Fruit fly (Drosophila melanogaster) whole organism, embryonic: Measurements from ENCODE around the gene CG7860.

Experiments used
- C15 ChIP-seq: fragments of 200-800 bp; sonication (Bioruptor generic); IDR thresholded peaks from 3 replicates; pipeline ENCODE4 v1.3.6; 2022; ENCODE audit warnings: missing biosample characterization, missing genetic modification characterization
- CG10147 ChIP-seq: fragments of 200-800 bp; sonication (Bioruptor generic); optimal IDR thresholded peaks from 2 replicates; lab custom pipeline; 2019; ENCODE audit warnings: missing biosample characterization, mild to moderate bottlenecking, missing genetic modification characterization, moderate library complexity
- CG11085 ChIP-seq: fragments of 200-800 bp; sonication (Bioruptor generic); IDR thresholded peaks from 2 replicates; pipeline ENCODE4 v1.3.6; 2022; ENCODE audit warnings: missing biosample characterization, missing genetic modification characterization
- CG12219 ChIP-seq: fragments of 200-800 bp; sonication (Bioruptor generic); optimal IDR thresholded peaks from 3 replicates; lab custom pipeline; 2018; ENCODE audit warnings: missing biosample characterization, mild to moderate bottlenecking, missing genetic modification characterization
- CG12299 ChIP-seq: fragments of 200-800 bp; sonication (Bioruptor generic); optimal IDR thresholded peaks from 2 replicates; lab custom pipeline; 2018; ENCODE audit warnings: missing biosample characterization, mild to moderate bottlenecking, missing genetic modification characterization
- CG12391 ChIP-seq: fragments of 200-800 bp; sonication (Bioruptor generic); optimal IDR thresholded peaks from 3 replicates; lab custom pipeline; 2018; ENCODE audit warnings: missing biosample characterization, mild to moderate bottlenecking, missing genetic modification characterization, moderate library complexity
- CG14860 ChIP-seq: fragments of 200-800 bp; sonication (Bioruptor generic); IDR thresholded peaks from 3 replicates; pipeline ENCODE4 v1.3.6; 2022; ENCODE audit warnings: missing biosample characterization, missing genetic modification characterization; ENCODE audit not compliant: partially characterized antibody
- CG15479 ChIP-seq: fragments of 200-800 bp; sonication (Bioruptor generic); optimal IDR thresholded peaks from 3 replicates; lab custom pipeline; 2019; ENCODE audit warnings: missing biosample characterization, mild to moderate bottlenecking, missing genetic modification characterization, moderate library complexity
- CG16813 ChIP-seq: fragments of 200-800 bp; sonication (Bioruptor generic); IDR thresholded peaks from 3 replicates; pipeline ENCODE4 v1.3.6; 2022; ENCODE audit warnings: missing biosample characterization, missing genetic modification characterization; ENCODE audit not compliant: partially characterized antibody
- CG16863 ChIP-seq: fragments of 200-800 bp; sonication (Bioruptor generic); optimal IDR thresholded peaks from 3 replicates; lab custom pipeline; 2016; ENCODE audit warnings: missing biosample characterization, missing genetic modification characterization
- CG17385 ChIP-seq: fragments of 200-800 bp; sonication (Bioruptor generic); optimal IDR thresholded peaks from 3 replicates; lab custom pipeline; 2018; ENCODE audit warnings: missing biosample characterization, mild to moderate bottlenecking, missing genetic modification characterization
- CG17829 ChIP-seq: fragments of 200-800 bp; optimal IDR thresholded peaks from 2 replicates; lab custom pipeline; 2019; ENCODE audit warnings: missing biosample characterization, mild to moderate bottlenecking, missing genetic modification characterization, moderate library complexity
- CG18011 ChIP-seq: fragments of 200-800 bp; sonication (Bioruptor generic); optimal IDR thresholded peaks from 2 replicates; lab custom pipeline; 2017; ENCODE audit warnings: missing biosample characterization, missing genetic modification characterization, mild to moderate bottlenecking, moderate library complexity, missing genotype
- CG2889 ChIP-seq: fragments of 200-800 bp; sonication (Bioruptor generic); IDR thresholded peaks from 3 replicates; pipeline ENCODE4 v1.3.6; 2022; ENCODE audit warnings: missing biosample characterization, missing genetic modification characterization
- CG3163 ChIP-seq: fragments of 200-800 bp; sonication (Bioruptor generic); optimal IDR thresholded peaks from 3 replicates; lab custom pipeline; 2016; ENCODE audit warnings: missing biosample characterization, missing genetic modification characterization
- CG33213 ChIP-seq: fragments of 200-800 bp; sonication (Bioruptor generic); optimal IDR thresholded peaks from 3 replicates; lab custom pipeline; 2016; ENCODE audit warnings: missing biosample characterization, missing genetic modification characterization
- CG3726 ChIP-seq: fragments of 200-800 bp; sonication (Bioruptor generic); IDR thresholded peaks from 3 replicates; pipeline ENCODE4, ENCODE4 v1.3.6; 2022; ENCODE audit warnings: missing biosample characterization, missing genetic modification characterization
- Dad ChIP-seq: fragments of 200-800 bp; sonication (Bioruptor generic); optimal IDR thresholded peaks from 3 replicates; lab custom pipeline; 2016; ENCODE audit warnings: missing biosample characterization, missing genetic modification characterization
- E2f1 ChIP-seq: fragments of 200-800 bp; sonication (Bioruptor generic); IDR thresholded peaks from 2 replicates; pipeline ENCODE4 v1.3.6; 2022; ENCODE audit warnings: missing biosample characterization, missing genetic modification characterization
- E2f2 ChIP-seq: fragments of 200-800 bp; sonication (Bioruptor generic); IDR thresholded peaks from 2 replicates; pipeline ENCODE4 v1.3.6; 2022; ENCODE audit warnings: missing biosample characterization, missing genetic modification characterization
- HLH4C ChIP-seq: fragments of 200-800 bp; sonication (Bioruptor generic); IDR thresholded peaks from 3 replicates; pipeline ENCODE4 v1.3.6; 2022; ENCODE audit warnings: missing biosample characterization, missing genetic modification characterization; ENCODE audit not compliant: partially characterized antibody
- Hr3 ChIP-seq: fragments of 200-800 bp; sonication (Bioruptor generic); optimal IDR thresholded peaks from 3 replicates; lab custom pipeline; 2016; ENCODE audit warnings: missing biosample characterization, missing genetic modification characterization
- Hsf ChIP-seq: fragments of 200-800 bp; sonication (Bioruptor generic); optimal IDR thresholded peaks from 3 replicates; lab custom pipeline; 2016; ENCODE audit warnings: missing biosample characterization, missing genetic modification characterization
- Mrtf ChIP-seq: fragments of 200-800 bp; sonication (Bioruptor generic); IDR thresholded peaks from 3 replicates; pipeline ENCODE4 v1.3.6; 2022; ENCODE audit warnings: missing biosample characterization, missing genetic modification characterization
- NFAT ChIP-seq: fragments of 200-800 bp; sonication (Bioruptor generic); IDR thresholded peaks from 2 replicates; pipeline ENCODE4 v1.3.6; 2022; ENCODE audit warnings: missing biosample characterization, missing genetic modification characterization
- Rfx ChIP-seq: fragments of 200-800 bp; sonication (Bioruptor generic); IDR thresholded peaks from 2 replicates; pipeline ENCODE4 v1.3.6; 2022; ENCODE audit warnings: missing biosample characterization, missing genetic modification characterization
- Scr ChIP-seq: fragments of 200-800 bp; sonication (Bioruptor generic); IDR thresholded peaks from 2 replicates; pipeline ENCODE4 v1.3.6; 2022; ENCODE audit warnings: missing biosample characterization, missing genetic modification characterization; ENCODE audit not compliant: partially characterized antibody
- TFAM ChIP-seq: fragments of 200-800 bp; sonication (Bioruptor generic); optimal IDR thresholded peaks from 2 replicates; lab custom pipeline; 2017; ENCODE audit warnings: missing biosample characterization, missing genetic modification characterization, inconsistent platforms
- bab2 ChIP-seq: fragments of 200-800 bp; sonication (Bioruptor generic); optimal IDR thresholded peaks from 2 replicates; lab custom pipeline; 2016; ENCODE audit warnings: missing biosample characterization, missing genetic modification characterization
- bcd ChIP-seq: fragments of 200-800 bp; sonication (Bioruptor generic); optimal IDR thresholded peaks from 2 replicates; lab custom pipeline; 2017; ENCODE audit warnings: missing biosample characterization, mild to moderate bottlenecking, missing genetic modification characterization
- bigmax ChIP-seq: fragments of 200-800 bp; sonication (Bioruptor generic); optimal IDR thresholded peaks from 2 replicates; lab custom pipeline; 2018; ENCODE audit warnings: missing biosample characterization, mild to moderate bottlenecking, missing genetic modification characterization
- dm ChIP-seq: fragments of 200-800 bp; sonication (Bioruptor generic); optimal IDR thresholded peaks from 3 replicates; lab custom pipeline; 2016; ENCODE audit warnings: missing biosample characterization, missing genetic modification characterization
- ewg ChIP-seq: fragments of 200-800 bp; sonication (Bioruptor generic); optimal IDR thresholded peaks from 3 replicates; lab custom pipeline; 2017; ENCODE audit warnings: mild to moderate bottlenecking, missing biosample characterization, missing genetic modification reagents, missing genetic modification characterization
- ken ChIP-seq: fragments of 200-800 bp; sonication (Bioruptor generic); IDR thresholded peaks from 3 replicates; pipeline ENCODE4 v1.3.6; 2022; ENCODE audit warnings: missing biosample characterization, missing genetic modification characterization
- p53 ChIP-seq: fragments of 200-800 bp; sonication (Bioruptor generic); optimal IDR thresholded peaks from 2 replicates; lab custom pipeline; 2016; ENCODE audit warnings: missing biosample characterization, missing genetic modification characterization
- pho ChIP-seq: fragments of 200-800 bp; sonication (Bioruptor generic); optimal IDR thresholded peaks from 2 replicates; lab custom pipeline; 2016; ENCODE audit warnings: missing biosample characterization, missing genetic modification characterization
- prd ChIP-seq, 3 experiments: fragments of >200 bp in 2 of 3; fragments of 200-800 bp in 1 of 3; sonication (Bioruptor generic) in 1 of 3; optimal IDR thresholded peaks in 2 of 3; IDR thresholded peaks in 1 of 3; 2 replicates in 2 of 3; 3 replicates in 1 of 3; pipeline versions ENCODE4 v1.3.6 to Lab custom; 2017 to 2022; ENCODE audit warnings: missing biosample characterization in 1 of 3, missing genetic modification characterization in 1 of 3
- tna ChIP-seq: fragments of 200-800 bp; sonication (Bioruptor generic); IDR thresholded peaks from 2 replicates; pipeline ENCODE4 v1.3.6; 2022; ENCODE audit warnings: missing biosample characterization, missing genetic modification characterization; ENCODE audit not compliant: partially characterized antibody
- twi ChIP-seq: fragments of 200-800 bp; optimal IDR thresholded peaks from 2 replicates; lab custom pipeline; 2019; ENCODE audit warnings: missing biosample characterization, mild to moderate bottlenecking, missing genetic modification characterization, moderate library complexity
- unc-4 ChIP-seq: fragments of 200-800 bp; sonication (Bioruptor generic); IDR thresholded peaks from 2 replicates; pipeline ENCODE4 v1.3.6; 2022; ENCODE audit warnings: missing biosample characterization, missing genetic modification characterization; ENCODE audit not compliant: partially characterized antibody
- z ChIP-seq: fragments of 200-800 bp; sonication (Bioruptor generic); IDR thresholded peaks from 3 replicates; pipeline ENCODE4 v1.3.6; 2022; ENCODE audit warnings: missing biosample characterization, missing genetic modification characterization
- zf30C ChIP-seq: fragments of 200-800 bp; sonication (Bioruptor generic); optimal IDR thresholded peaks from 3 replicates; lab custom pipeline; 2018; ENCODE audit warnings: missing biosample characterization, mild to moderate bottlenecking, missing genetic modification characterization

The CG7860 gene

dm6 chrX:15582853-15583252 lies 14.1 kb downstream of the CG7860 start, which contains the start of the genes CG9215 and CG8097 (continued):
- TF ChIP-seq HLH4C (GFP tag; lab: Robert Waterston, UW) (peak; percentile 96), Mrtf (no peak), CG2889 (GFP tag; lab: Robert Waterston, UW) (no peak), bab2 (GFP tag; lab: Kevin White, UChicago) (peak; percentile 41), CG3726 (GFP tag; lab: Robert Waterston, UW) (no peak), CG12299 (no peak), CG16863 (peak; percentile 29), p53 (GFP tag; lab: Kevin White, UChicago) (no peak), Scr (peak; percentile 98), CG18011 (GFP tag; lab: Kevin White, UChicago) (peak; percentile 8), zf30C (GFP tag; lab: Kevin White, UChicago) (no peak), TFAM (GFP tag; lab: Kevin White, UChicago) (no peak), tna (peak; percentile 82), unc-4 (peak; percentile 97), ken (no peak), prd (optimal IDR thresholded peaks at IDR 0.05; lab: Kevin White, UChicago) (no peak), prd (GFP tag; IDR thresholded peaks at IDR 0.05; lab: Robert Waterston, UW) (peak; percentile 6; the same call in 1 of the 3 replicates), Dad (peak; percentile 12), Rfx (GFP tag; lab: Robert Waterston, UW) (peak; percentile 45; the same call in 1 of the 2 replicates), E2f1 (GFP tag; lab: Robert Waterston, UW) (no peak), CG17829 (tag; lab: Kevin White, UChicago) (peak; percentile 55), pho (peak; percentile 37), E2f2 (GFP tag; lab: Robert Waterston, UW) (peak; percentile 64), z (no peak), CG14860 (GFP tag; lab: Robert Waterston, UW) (peak; percentile 96), Hsf (GFP tag; lab: Kevin White, UChicago) (peak; percentile 65), CG11085 (GFP tag; lab: Robert Waterston, UW) (no peak), CG12219 (no peak), CG3163 (no peak)

dm6 chrX:15583842-15584441 lies 15.1 kb downstream of the CG7860 start:
- TF ChIP-seq CG16813 (0 out of 3 replicates have a peak, but pooled peaks have one; percentile 10), CG12391 (tag; lab: Kevin White, UChicago) (no peak), twi (tag; lab: Kevin White, UChicago) (peak; percentile 96), bigmax (GFP tag; lab: Kevin White, UChicago) (peak; percentile 81), dm (peak; percentile 76), tna (no peak), CG15479 (peak; percentile 6), p53 (GFP tag; lab: Kevin White, UChicago) (peak; percentile 86), CG17385 (GFP tag; lab: Kevin White, UChicago) (peak; percentile 27)
- TF ChIP-seq, all 482 proteins: peak for 7

DNA sequence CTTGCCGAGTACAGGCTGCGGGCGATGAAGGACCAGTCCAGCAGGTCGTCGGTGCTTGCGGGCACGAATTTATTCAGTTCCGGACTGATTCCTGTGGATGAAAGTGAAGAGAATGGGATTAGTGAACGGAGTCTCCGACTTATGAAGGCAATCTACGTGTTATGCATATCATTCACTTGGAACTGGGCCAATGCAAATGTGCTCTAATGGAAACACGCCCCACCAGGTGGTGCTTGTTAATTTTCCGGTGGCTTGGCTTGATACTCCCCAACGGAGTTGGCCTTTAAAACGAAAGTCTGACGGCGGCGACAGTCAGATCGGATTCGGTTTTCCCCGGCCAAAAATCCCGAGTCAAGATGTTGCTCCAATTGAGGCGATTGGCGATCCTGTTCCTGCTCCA lies 18.6 kb downstream of the CG7860 start, which contains the start of gene Alp11:
TSS of gene Alp11 (plus strand) at position 301 of the 400 bp plus-strand sequence.
- TF ChIP-seq CG10147 (no peak), bcd (GFP tag; lab: Kevin White, UChicago) (no peak), Hr3 (GFP tag; lab: Kevin White, UChicago) (no peak), NFAT (no peak), CG33213 (no peak), Mrtf (no peak), ewg (GFP tag; lab: Kevin White, UChicago) (no peak), C15 (GFP tag; lab: Robert Waterston, UW) (no peak)
